Fruit fly (Drosophila melanogaster) whole organism, embryonic: Measurements from ENCODE around the gene CG43245.

Experiments
- Dip2 ChIP-seq: fragments of 200-800 bp; sonication (Bioruptor generic); IDR thresholded peaks from 2 replicates; pipeline ENCODE4 v1.3.6; 2022; ENCODE audit warnings: missing biosample characterization, missing genetic modification characterization
- HLH54F ChIP-seq: fragments of 200-800 bp; sonication (Bioruptor generic); optimal IDR thresholded peaks from 3 replicates; lab custom pipeline; 2016; ENCODE audit warnings: missing biosample characterization, missing genetic modification characterization
- Xbp1 ChIP-seq: fragments of 200-800 bp; sonication (Bioruptor generic); optimal IDR thresholded peaks from 3 replicates; lab custom pipeline; 2016; ENCODE audit warnings: missing biosample characterization, mild to moderate bottlenecking, missing genetic modification characterization

- no peak for TF ChIP-seq Dip2 (GFP tag; lab: Robert Waterston, UW)
- TF ChIP-seq HLH54F (GFP tag; lab: Kevin White, UChicago), result no peak
- TF ChIP-seq Xbp1 (GFP tag; lab: Kevin White, UChicago), result no peak
Measured at dm6 chr3L:10792569-10792968, 20.8 kb downstream of the CG43245 start.
